ENCODE assay signal across 2 fruit fly cellular contexts in genomic region chr3R:8811323-8811936, dm6.
TF ChIP-seq lines count a peak whose summit lies in the region.

No protein-coding gene starts in this region.

TF ChIP-seq in whole organism, embryonic, 481 proteins besides CTCF, POLR2A, EP300 and RAD21 (continued from another document and continues in another):
- peak; percentile 93 for TF ChIP-seq p53 (GFP tag; optimal IDR thresholded peaks at IDR 0.05; lab: Kevin White, UChicago)
- TF ChIP-seq dysf (GFP tag; IDR thresholded peaks at IDR 0.05; lab: Robert Waterston, UW) = peak; percentile 99
- peak; percentile 99 for TF ChIP-seq CG10543 (GFP tag; optimal IDR thresholded peaks at IDR 0.05; lab: Kevin White, UChicago)
- peak; percentile 100 for TF ChIP-seq sens (GFP tag; lab: Kevin White, UChicago)
- TF ChIP-seq Rfx (GFP tag; IDR thresholded peaks at IDR 0.05; lab: Robert Waterston, UW) = peak; percentile 99
- no peak for TF ChIP-seq h (optimal IDR thresholded peaks at IDR 0.05; lab: Kevin White, UChicago)
- peak; percentile 99 for TF ChIP-seq CG17359 (tag; optimal IDR thresholded peaks at IDR 0.05; lab: Kevin White, UChicago)
- no peak for TF ChIP-seq hkb (optimal IDR thresholded peaks at IDR 0.05; lab: Kevin White, UChicago)
- peak; percentile 99 for TF ChIP-seq hkb (GFP tag; IDR thresholded peaks at IDR 0.05; lab: Robert Waterston, UW)
- no peak for TF ChIP-seq Lpt (GFP tag; optimal IDR thresholded peaks at IDR 0.05; lab: Kevin White, UChicago)
- peak; percentile 98 for TF ChIP-seq ase (GFP tag; IDR thresholded peaks at IDR 0.05; lab: Robert Waterston, UW)
- peak; percentile 95 for TF ChIP-seq CG10565 (GFP tag; optimal IDR thresholded peaks at IDR 0.05; lab: Kevin White, UChicago)
- peak; percentile 98 for TF ChIP-seq CG8089 (GFP tag; optimal IDR thresholded peaks at IDR 0.05; lab: Kevin White, UChicago)
- TF ChIP-seq CG3407 (GFP tag; optimal IDR thresholded peaks at IDR 0.05; lab: Kevin White, UChicago) = peak; percentile 95
- peak; percentile 98 for TF ChIP-seq crc (GFP tag; optimal IDR thresholded peaks at IDR 0.05; lab: Kevin White, UChicago)
- TF ChIP-seq Hmr (GFP tag; optimal IDR thresholded peaks at IDR 0.05; lab: Kevin White, UChicago) = peak; percentile 100
- peak; percentile 98 for TF ChIP-seq gsb (GFP tag; IDR thresholded peaks at IDR 0.05; lab: Robert Waterston, UW)
- TF ChIP-seq Sin3A (optimal IDR thresholded peaks at IDR 0.05; lab: Kevin White, UChicago) = no peak
- peak; percentile 96 for TF ChIP-seq D19A (tag; optimal IDR thresholded peaks at IDR 0.05; lab: Kevin White, UChicago)
- TF ChIP-seq CG12769 (tag; optimal IDR thresholded peaks at IDR 0.05; lab: Kevin White, UChicago) = peak; percentile 100
- TF ChIP-seq so (GFP tag; IDR thresholded peaks at IDR 0.05; lab: Robert Waterston, UW) = peak; percentile 99
- no peak for TF ChIP-seq Opbp (GFP tag; IDR thresholded peaks at IDR 0.05; lab: Robert Waterston, UW; ENCODE audit: partially characterized antibody)
- peak; percentile 96 for TF ChIP-seq wor (GFP tag; IDR thresholded peaks at IDR 0.05; lab: Robert Waterston, UW)
- peak; percentile 99 for TF ChIP-seq tgo (GFP tag; IDR thresholded peaks at IDR 0.05; lab: Robert Waterston, UW)
- TF ChIP-seq NC2β (GFP tag; optimal IDR thresholded peaks at IDR 0.05; lab: Kevin White, UChicago) = peak; percentile 98
- peak; percentile 98 for TF ChIP-seq Mes4 (GFP tag; optimal IDR thresholded peaks at IDR 0.05; lab: Kevin White, UChicago)
- peak; percentile 98 for TF ChIP-seq CG12155 (GFP tag; optimal IDR thresholded peaks at IDR 0.05; lab: Kevin White, UChicago)
- TF ChIP-seq nerfin-2 (GFP tag; IDR thresholded peaks at IDR 0.05; lab: Robert Waterston, UW; ENCODE audit: partially characterized antibody) = no peak; the same call in 1 of the 2 replicates
- peak; percentile 95 for TF ChIP-seq YL-1 (GFP tag; optimal IDR thresholded peaks at IDR 0.05; lab: Kevin White, UChicago)
- peak; percentile 96 to 99 for TF ChIP-seq bsh (GFP tag; optimal IDR thresholded peaks at IDR 0.05; lab: Kevin White, UChicago)
- peak; percentile 98 for TF ChIP-seq CG1233 (GFP tag; optimal IDR thresholded peaks at IDR 0.05; lab: Kevin White, UChicago)
- TF ChIP-seq CG6272 (GFP tag; IDR thresholded peaks at IDR 0.05; lab: Robert Waterston, UW) = peak; percentile 96
- TF ChIP-seq HLH3B (GFP tag; IDR thresholded peaks at IDR 0.05; lab: Robert Waterston, UW) = peak; percentile 99
- peak; percentile 97 for TF ChIP-seq CG11723 (GFP tag; optimal IDR thresholded peaks at IDR 0.05; lab: Kevin White, UChicago)
- peak; percentile 97 for TF ChIP-seq gsb-n (tag; optimal IDR thresholded peaks at IDR 0.05; lab: Kevin White, UChicago)
- TF ChIP-seq ci (GFP tag; IDR thresholded peaks at IDR 0.05; lab: Robert Waterston, UW) = peak; percentile 99
- TF ChIP-seq bowl (GFP tag; IDR thresholded peaks at IDR 0.05; lab: Robert Waterston, UW) = peak; percentile 97
- TF ChIP-seq Atf6 (GFP tag; IDR thresholded peaks at IDR 0.05; lab: Robert Waterston, UW) = peak; percentile 99
- peak; percentile 98 for TF ChIP-seq NC2α (GFP tag; optimal IDR thresholded peaks at IDR 0.05; lab: Kevin White, UChicago)
- TF ChIP-seq CG17385 (GFP tag; optimal IDR thresholded peaks at IDR 0.05; lab: Kevin White, UChicago) = peak; percentile 98
- peak; percentile 97 for TF ChIP-seq CG7987 (GFP tag; optimal IDR thresholded peaks at IDR 0.05; lab: Kevin White, UChicago)
- TF ChIP-seq pan (optimal IDR thresholded peaks at IDR 0.05; lab: Kevin White, UChicago) = no peak
- peak in 1 of 2 experiments; percentile 99 for TF ChIP-seq pan (GFP tag; optimal IDR thresholded peaks at IDR 0.05 in 1 of 2, IDR thresholded peaks at IDR 0.05 in 1 of 2)
- TF ChIP-seq NFAT (GFP tag; IDR thresholded peaks at IDR 0.05; lab: Robert Waterston, UW) = peak; percentile 99
- TF ChIP-seq zf30C (GFP tag; optimal IDR thresholded peaks at IDR 0.05; lab: Kevin White, UChicago) = peak; percentile 3
- peak; percentile 99 for TF ChIP-seq zfh2 (GFP tag; optimal IDR thresholded peaks at IDR 0.05; lab: Kevin White, UChicago)
- peak; percentile 98 for TF ChIP-seq danr (GFP tag; IDR thresholded peaks at IDR 0.05; lab: Robert Waterston, UW)
- peak; percentile 98 for TF ChIP-seq fu2 (GFP tag; optimal IDR thresholded peaks at IDR 0.05; lab: Kevin White, UChicago)
- peak in 1 of 2 experiments; percentile 97 for TF ChIP-seq Eip74EF (GFP tag; optimal IDR thresholded peaks at IDR 0.05; lab: Kevin White, UChicago)
- peak; percentile 99 for TF ChIP-seq CG15269 (tag; optimal IDR thresholded peaks at IDR 0.05; lab: Kevin White, UChicago)
- TF ChIP-seq lbe (GFP tag; optimal IDR thresholded peaks at IDR 0.05; lab: Kevin White, UChicago) = peak; percentile 98
- TF ChIP-seq CG17829 (tag; optimal IDR thresholded peaks at IDR 0.05; lab: Kevin White, UChicago) = peak; percentile 99
- peak; percentile 98 for TF ChIP-seq Nf-YA (GFP tag; IDR thresholded peaks at IDR 0.05; lab: Robert Waterston, UW)
- TF ChIP-seq CG18764 (GFP tag; optimal IDR thresholded peaks at IDR 0.05; lab: Kevin White, UChicago) = peak; percentile 97
- peak; percentile 99 for TF ChIP-seq CG33213 (GFP tag; optimal IDR thresholded peaks at IDR 0.05; lab: Kevin White, UChicago)
- peak; percentile 99 for TF ChIP-seq Fer3 (tag; optimal IDR thresholded peaks at IDR 0.05; lab: Kevin White, UChicago)
- peak; percentile 98 for TF ChIP-seq CG10979 (tag; optimal IDR thresholded peaks at IDR 0.05; lab: Kevin White, UChicago)
- TF ChIP-seq CG3065 (GFP tag; optimal IDR thresholded peaks at IDR 0.05; lab: Kevin White, UChicago) = peak; percentile 95
- TF ChIP-seq CG30431 (GFP tag; optimal IDR thresholded peaks at IDR 0.05; lab: Kevin White, UChicago) = peak; percentile 97
- no peak for TF ChIP-seq D (optimal IDR thresholded peaks at IDR 0.05; lab: Kevin White, UChicago)
- peak; percentile 98 for TF ChIP-seq D (GFP tag; optimal IDR thresholded peaks at IDR 0.05; lab: Kevin White, UChicago)
- TF ChIP-seq CG18262 (tag; optimal IDR thresholded peaks at IDR 0.05; lab: Kevin White, UChicago) = peak; percentile 98
- peak; percentile 99 for TF ChIP-seq HHEX (GFP tag; optimal IDR thresholded peaks at IDR 0.05; lab: Kevin White, UChicago)
- peak; percentile 98 for TF ChIP-seq CG12236 (GFP tag; optimal IDR thresholded peaks at IDR 0.05; lab: Kevin White, UChicago)
- TF ChIP-seq CG18599 (GFP tag; optimal IDR thresholded peaks at IDR 0.05; lab: Kevin White, UChicago) = peak; percentile 99
- TF ChIP-seq unpg (GFP tag; optimal IDR thresholded peaks at IDR 0.05; lab: Kevin White, UChicago) = peak; percentile 99

TF ChIP-seq in whole organism, prepupa, 60 proteins besides CTCF, POLR2A, EP300 and RAD21 (continued from another document):
- TF ChIP-seq CG10669 (GFP tag; optimal IDR thresholded peaks at IDR 0.05; lab: Kevin White, UChicago) (peak; percentile 99), CG6792 (GFP tag; optimal IDR thresholded peaks at IDR 0.05; lab: Kevin White, UChicago) (peak; percentile 99), Gug (GFP tag; IDR thresholded peaks at IDR 0.05; lab: Robert Waterston, UW) (peak; percentile 98), CG8319 (GFP tag; optimal IDR thresholded peaks at IDR 0.05; lab: Kevin White, UChicago) (peak; percentile 97), CG16779 (tag; optimal IDR thresholded peaks at IDR 0.05; lab: Kevin White, UChicago) (peak; percentile 98), Hr38 (GFP tag; optimal IDR thresholded peaks at IDR 0.05; lab: Kevin White, UChicago) (peak; percentile 87), svp (GFP tag; lab: Kevin White, UChicago) (peak; percentile 98), achi (GFP tag; optimal IDR thresholded peaks at IDR 0.05; lab: Kevin White, UChicago) (peak; percentile 98), pdm3 (GFP tag; optimal IDR thresholded peaks at IDR 0.05; lab: Kevin White, UChicago) (peak; percentile 99)
